Fruit fly (Drosophila melanogaster): ENCODE results near the gene CG14669.

The CG14669 gene

DNA sequence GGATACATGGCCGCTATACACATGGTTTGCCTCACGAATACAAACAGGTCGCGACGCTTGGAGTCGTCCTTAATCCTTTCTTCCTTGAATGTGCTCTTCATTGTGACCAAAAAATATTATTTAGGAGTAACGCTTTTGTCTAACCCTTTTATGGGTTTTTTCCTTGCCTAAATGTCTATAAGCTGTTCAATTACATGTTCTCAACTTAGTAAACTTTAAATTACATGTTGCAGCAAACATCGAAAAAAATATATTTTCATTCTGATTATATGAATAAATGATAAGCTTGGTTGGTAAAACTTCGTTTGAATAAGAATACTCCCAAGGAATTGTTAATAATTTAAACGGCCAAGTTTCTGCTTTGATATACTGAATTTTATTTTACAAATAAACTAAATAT lies 15.2 kb upstream of the CG14669 start, which contains the start of gene Or83a:
Gene Or83a, minus strand, starts transcription at position 101 of the 400 bp plus-strand sequence.
- TF ChIP-seq dmrt93B (GFP tag; optimal IDR thresholded peaks at IDR 0.05) (no peak), fru (GFP tag; optimal IDR thresholded peaks at IDR 0.05) (no peak), tai (GFP tag; optimal IDR thresholded peaks at IDR 0.05) (no peak), dl (GFP tag; optimal IDR thresholded peaks at IDR 0.05; ENCODE audit: insufficient read depth in 1 of 2, partially characterized antibody in 2 of 2) (no peak), pan (optimal IDR thresholded peaks at IDR 0.05) (no peak), OdsH (GFP tag; optimal IDR thresholded peaks at IDR 0.05) (no peak), CG9705 (GFP tag; optimal IDR thresholded peaks at IDR 0.05) (no peak), Hr83 (GFP tag; optimal IDR thresholded peaks at IDR 0.05; ENCODE audit: poor library complexity, severe bottlenecking) (no peak)

DNA sequence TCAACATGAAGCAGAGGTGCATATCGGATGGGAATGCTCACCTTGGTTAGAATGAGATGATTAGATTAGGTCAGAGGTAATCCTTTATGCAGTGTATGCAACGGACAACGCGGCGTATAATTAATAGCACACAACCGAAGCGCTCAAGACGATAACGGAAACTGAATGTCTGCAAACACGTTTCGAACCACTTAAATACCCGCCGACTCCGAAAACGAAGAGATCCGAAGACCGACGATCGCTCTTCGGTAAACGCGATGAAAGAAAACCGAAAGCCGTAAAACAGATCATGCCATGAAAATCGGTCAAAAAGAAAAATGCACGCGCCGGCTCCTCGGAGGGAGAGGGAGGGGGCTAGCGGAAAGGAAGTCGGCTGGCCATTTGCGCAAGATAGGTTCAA lies 10.4 kb upstream of the CG14669 start, which contains the start of gene CG2663:
Gene CG2663, minus strand, starts transcription at position 173 of the 400 bp plus-strand sequence.
- TF ChIP-seq sv (GFP tag; optimal IDR thresholded peaks at IDR 0.05) (no peak), Dif (GFP tag; optimal IDR thresholded peaks at IDR 0.05; ENCODE audit: partially characterized antibody) (no peak), HLH106 (tag; optimal IDR thresholded peaks at IDR 0.05) (no peak), Hr78 (GFP tag; optimal IDR thresholded peaks at IDR 0.05) (no peak), dsf (GFP tag; optimal IDR thresholded peaks at IDR 0.05; ENCODE audit: borderline replicate concordance) (no peak), fru (GFP tag; optimal IDR thresholded peaks at IDR 0.05) (no peak), rgr (GFP tag; optimal IDR thresholded peaks at IDR 0.05) (no peak), h (GFP tag; optimal IDR thresholded peaks at IDR 0.05) (no peak), tai (GFP tag; optimal IDR thresholded peaks at IDR 0.05) (no peak), Dfd (GFP tag; optimal IDR thresholded peaks at IDR 0.05) (no peak)

DNA sequence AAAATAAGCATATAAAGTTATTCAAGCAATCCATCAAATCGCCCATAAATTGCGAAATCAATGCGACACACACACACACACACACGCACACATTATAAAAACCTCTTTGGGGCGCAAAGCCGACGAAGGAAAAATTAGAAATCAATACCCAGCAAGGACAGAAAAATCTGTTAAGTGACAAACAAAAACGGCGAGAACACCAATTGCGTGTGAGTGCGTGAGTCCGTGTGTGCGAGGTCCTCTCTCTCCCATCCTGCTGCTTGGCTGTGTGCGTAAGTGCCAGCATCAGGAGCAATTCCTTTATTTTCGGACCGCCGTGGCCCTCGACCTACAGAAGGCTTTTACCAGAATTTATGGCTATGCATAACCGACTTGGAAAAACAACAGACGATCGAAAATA lies 2.0 kb upstream of the CG14669 start, which contains the start of gene Orco:
Gene Orco, minus strand, starts transcription at position 101 of the 400 bp plus-strand sequence.
- TF ChIP-seq OdsH (GFP tag; optimal IDR thresholded peaks at IDR 0.05) (no peak), jim (GFP tag; optimal IDR thresholded peaks at IDR 0.05) (no peak), GATAd (GFP tag; optimal IDR thresholded peaks at IDR 0.05) (no peak), dl (GFP tag; optimal IDR thresholded peaks at IDR 0.05; ENCODE audit: insufficient read depth in 1 of 2, partially characterized antibody in 2 of 2) (no peak), Hr78 (GFP tag; optimal IDR thresholded peaks at IDR 0.05) (no peak)

DNA sequence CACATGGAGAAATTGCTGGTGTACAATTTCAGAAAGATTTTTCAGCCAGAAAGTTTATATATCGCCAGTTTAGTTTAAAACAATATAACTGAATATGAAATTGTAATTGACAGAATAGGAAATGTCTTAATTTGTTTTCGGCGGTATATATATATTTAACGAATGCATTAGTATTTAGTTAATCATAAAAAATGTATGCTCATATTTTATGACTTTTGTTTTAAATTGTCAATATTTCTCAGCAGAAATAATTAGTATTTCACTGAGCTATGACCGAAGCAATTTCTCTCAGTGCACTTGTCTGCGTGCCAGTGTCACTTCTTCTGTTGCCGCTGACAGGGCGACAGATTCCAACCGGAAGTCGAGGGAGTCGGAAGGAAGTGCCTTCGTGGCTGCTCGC lies 1.3 kb upstream of the CG14669 start:
- TF ChIP-seq Mio (GFP tag; optimal IDR thresholded peaks at IDR 0.05) (no peak), sv (GFP tag; optimal IDR thresholded peaks at IDR 0.05) (peak; percentile 21), CG32264 (GFP tag; optimal IDR thresholded peaks at IDR 0.05) (no peak), GATAd (GFP tag; optimal IDR thresholded peaks at IDR 0.05) (no peak), OdsH (GFP tag; optimal IDR thresholded peaks at IDR 0.05) (no peak), Hr83 (GFP tag; optimal IDR thresholded peaks at IDR 0.05; ENCODE audit: poor library complexity, severe bottlenecking) (no peak)

DNA sequence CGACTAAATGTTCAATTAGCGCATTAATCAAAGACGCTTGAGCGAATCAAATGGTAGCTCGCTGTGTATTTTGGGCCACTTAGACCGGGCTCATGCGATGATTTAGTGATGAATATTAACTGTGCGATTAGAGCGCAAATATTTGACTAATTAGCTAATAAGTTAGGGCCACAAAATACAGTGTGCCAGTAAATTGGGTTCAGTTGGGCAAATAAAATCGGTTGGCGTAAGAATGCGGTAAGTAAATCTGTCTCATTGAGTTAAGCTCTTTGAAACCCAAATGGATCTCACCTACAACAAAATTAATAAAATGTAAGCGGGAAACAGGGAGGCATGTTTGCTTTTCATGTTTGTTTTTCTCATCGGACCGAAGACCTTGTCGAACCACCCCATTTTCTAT lies 6.1 kb downstream of the CG14669 start:
- TF ChIP-seq jim (GFP tag; optimal IDR thresholded peaks at IDR 0.05): no peak
- TF ChIP-seq pan (optimal IDR thresholded peaks at IDR 0.05): no peak
- no peak for TF ChIP-seq foxo (GFP tag; optimal IDR thresholded peaks at IDR 0.05)
- no peak for TF ChIP-seq Hr83 (GFP tag; optimal IDR thresholded peaks at IDR 0.05; ENCODE audit: poor library complexity, severe bottlenecking)
- no peak for TF ChIP-seq GATAd (GFP tag; optimal IDR thresholded peaks at IDR 0.05)

DNA sequence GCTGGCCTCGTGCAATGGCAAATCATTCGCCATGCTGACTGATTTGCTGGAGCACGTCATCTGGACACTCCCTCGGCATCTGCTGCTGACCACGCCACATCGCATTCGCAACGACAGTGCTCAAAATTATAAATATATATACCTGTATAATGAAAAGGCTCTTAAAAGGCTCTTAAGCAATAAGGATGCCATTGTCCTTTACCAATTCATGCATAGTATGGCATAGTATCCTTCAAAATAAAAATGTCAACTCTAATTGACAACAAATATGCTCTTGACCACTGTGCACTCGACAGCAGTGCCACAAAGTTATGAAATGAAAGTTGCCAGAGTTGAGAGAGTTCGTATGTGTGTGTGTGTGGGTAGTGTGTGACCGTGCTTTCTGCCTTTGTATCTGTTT lies 7.8 kb downstream of the CG14669 start:
- TF ChIP-seq foxo (GFP tag; optimal IDR thresholded peaks at IDR 0.05) (peak in 1 of 2 experiments; percentile 4), fru (GFP tag; optimal IDR thresholded peaks at IDR 0.05) (peak; percentile 10), br (GFP tag; optimal IDR thresholded peaks at IDR 0.05) (no peak)

DNA sequence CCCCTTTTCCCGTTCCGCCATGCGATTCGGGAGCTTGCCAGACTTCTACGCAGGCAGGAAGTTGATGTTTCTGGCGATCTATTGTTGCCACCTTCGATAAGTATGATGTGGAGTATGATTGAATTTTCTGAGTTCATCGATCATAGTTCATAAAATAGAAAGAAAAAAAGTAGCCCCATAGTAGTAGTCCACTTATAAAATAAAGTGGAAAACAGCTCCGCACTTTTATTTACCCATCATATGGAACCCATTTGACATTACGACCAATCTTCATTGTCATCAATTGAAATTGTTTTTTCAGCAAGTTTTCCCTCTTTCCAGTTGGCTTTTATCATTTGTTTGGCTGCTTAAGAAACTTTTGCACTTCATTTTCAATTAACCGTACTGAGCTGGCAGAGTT lies 12.8 kb downstream of the CG14669 start, which contains the start of gene CG12147:
Gene CG12147, minus strand, starts transcription at position 101 of the 400 bp plus-strand sequence.
- no peak for TF ChIP-seq sv (GFP tag; optimal IDR thresholded peaks at IDR 0.05)
- TF ChIP-seq dl (GFP tag; optimal IDR thresholded peaks at IDR 0.05; ENCODE audit: insufficient read depth in 1 of 2, partially characterized antibody in 2 of 2): no peak
- no peak for TF ChIP-seq sage (GFP tag; optimal IDR thresholded peaks at IDR 0.05)
- TF ChIP-seq fru (GFP tag; optimal IDR thresholded peaks at IDR 0.05): no peak
- no peak for TF ChIP-seq pan (optimal IDR thresholded peaks at IDR 0.05)
- TF ChIP-seq CG9705 (GFP tag; optimal IDR thresholded peaks at IDR 0.05): no peak
- TF ChIP-seq ey (GFP tag; optimal IDR thresholded peaks at IDR 0.05): no peak
- TF ChIP-seq Rel (GFP tag; optimal IDR thresholded peaks at IDR 0.05): no peak
- TF ChIP-seq Rel (tag; optimal IDR thresholded peaks at IDR 0.05): no peak
- TF ChIP-seq Hnf4 (GFP tag; optimal IDR thresholded peaks at IDR 0.05): no peak
- no peak for TF ChIP-seq psq (GFP tag; optimal IDR thresholded peaks at IDR 0.05)
- no peak for TF ChIP-seq Abd-B (GFP tag; optimal IDR thresholded peaks at IDR 0.05)
- TF ChIP-seq lola (GFP tag; optimal IDR thresholded peaks at IDR 0.05): no peak
- no peak for TF ChIP-seq CrebA (GFP tag; optimal IDR thresholded peaks at IDR 0.05; ENCODE audit: borderline replicate concordance)
- TF ChIP-seq Jra (GFP tag; optimal IDR thresholded peaks at IDR 0.05): no peak
- no peak for TF ChIP-seq jim (GFP tag; optimal IDR thresholded peaks at IDR 0.05)
- no peak for TF ChIP-seq CG32264 (GFP tag; optimal IDR thresholded peaks at IDR 0.05)
- no peak for TF ChIP-seq tai (GFP tag; optimal IDR thresholded peaks at IDR 0.05)
- TF ChIP-seq Hr83 (GFP tag; optimal IDR thresholded peaks at IDR 0.05; ENCODE audit: poor library complexity, severe bottlenecking): no peak
- TF ChIP-seq HLH106 (tag; optimal IDR thresholded peaks at IDR 0.05): no peak
